Fruit fly (Drosophila melanogaster) whole organism, embryonic: ENCODE results near the gene vari.

Experiments
- Abd-B ChIP-seq: fragments of 200-800 bp; sonication (Bioruptor generic); optimal IDR thresholded peaks from 2 replicates; lab custom pipeline; 2018; ENCODE audit warnings: missing biosample characterization, mild to moderate bottlenecking, missing genetic modification characterization, moderate library complexity
- Adf1 ChIP-seq: fragments of 200-800 bp; sonication (Bioruptor generic); IDR thresholded peaks from 2 replicates; pipeline ENCODE4 v1.3.6; 2022; ENCODE audit warnings: missing biosample characterization, missing genetic modification characterization
- CG10209 ChIP-seq: fragments of 200-800 bp; sonication (Bioruptor generic); optimal IDR thresholded peaks from 3 replicates; lab custom pipeline; 2017; ENCODE audit warnings: missing biosample characterization, mild to moderate bottlenecking, missing genetic modification characterization, missing genetic modification reagents
- CG11695 ChIP-seq: fragments of 200-800 bp; sonication (Bioruptor generic); IDR thresholded peaks from 3 replicates; pipeline ENCODE4 v1.3.6; 2022; ENCODE audit warnings: missing biosample characterization, missing genetic modification characterization
- CG12942 ChIP-seq: fragments of 200-800 bp; sonication (Bioruptor generic); optimal IDR thresholded peaks from 3 replicates; lab custom pipeline; 2016; ENCODE audit warnings: missing biosample characterization, missing genetic modification characterization
- CG13296 ChIP-seq: fragments of 200-800 bp; sonication (Bioruptor generic); optimal IDR thresholded peaks from 3 replicates; lab custom pipeline; 2018; ENCODE audit warnings: missing biosample characterization, mild to moderate bottlenecking, missing genetic modification characterization
- CG13775 ChIP-seq: fragments of 200-800 bp; sonication (Bioruptor generic); optimal IDR thresholded peaks from 3 replicates; lab custom pipeline; 2017; ENCODE audit warnings: missing biosample characterization, mild to moderate bottlenecking, missing genetic modification characterization
- CG16779 ChIP-seq: fragments of 200-800 bp; sonication (Bioruptor generic); IDR thresholded peaks from 2 replicates; pipeline ENCODE4 v1.3.6; 2022; ENCODE audit warnings: missing biosample characterization, missing genetic modification characterization
- CG18599 ChIP-seq: fragments of 200-800 bp; sonication (Bioruptor generic); optimal IDR thresholded peaks from 3 replicates; lab custom pipeline; 2017; ENCODE audit warnings: missing biosample characterization, missing genetic modification characterization, mild to moderate bottlenecking, moderate library complexity, missing genetic modification reagents
- CG30403 ChIP-seq: fragments of 200-800 bp; sonication (Bioruptor generic); optimal IDR thresholded peaks from 3 replicates; lab custom pipeline; 2016; ENCODE audit warnings: missing biosample characterization, missing genetic modification characterization
- CG32532 ChIP-seq: fragments of 200-800 bp; sonication (Bioruptor generic); IDR thresholded peaks from 2 replicates; pipeline ENCODE4 v1.3.6; 2022; ENCODE audit warnings: missing biosample characterization, missing genetic modification characterization
- CG32767 ChIP-seq: fragments of 200-800 bp; sonication (Bioruptor generic); IDR thresholded peaks from 2 replicates; pipeline ENCODE4 v1.3.6; 2022; ENCODE audit warnings: missing biosample characterization, missing genetic modification characterization
- CG4404 ChIP-seq: fragments of 200-800 bp; sonication (Bioruptor generic); IDR thresholded peaks from 2 replicates; pipeline ENCODE4 v1.3.6; 2022; ENCODE audit warnings: missing biosample characterization, missing genetic modification characterization
- CG5245 ChIP-seq: fragments of 200-800 bp; sonication (Bioruptor generic); optimal IDR thresholded peaks from 3 replicates; lab custom pipeline; 2016; ENCODE audit warnings: missing biosample characterization, missing genetic modification characterization
- CG8924 ChIP-seq: fragments of 200-800 bp; optimal IDR thresholded peaks from 3 replicates; lab custom pipeline; 2019; ENCODE audit warnings: missing biosample characterization, mild to moderate bottlenecking, missing genetic modification characterization, moderate library complexity
- CG9437 ChIP-seq: fragments of 200-800 bp; sonication (Bioruptor generic); optimal IDR thresholded peaks from 2 replicates; lab custom pipeline; 2018; ENCODE audit warnings: missing biosample characterization, mild to moderate bottlenecking, missing genetic modification characterization
- D ChIP-seq, 2 experiments: fragments of 200-800 bp in 1 of 2; fragments of >200 bp in 1 of 2; sonication (Bioruptor generic) in 1 of 2; optimal IDR thresholded peaks; 2 replicates in 1 of 2; 3 replicates in 1 of 2; lab custom pipeline; 2017; ENCODE audit warnings: mild to moderate bottlenecking in 1 of 2, missing biosample characterization in 1 of 2, missing genetic modification characterization in 1 of 2, missing genetic modification reagents in 1 of 2
- D19A ChIP-seq: fragments of 200-800 bp; optimal IDR thresholded peaks from 3 replicates; lab custom pipeline; 2019; ENCODE audit warnings: missing biosample characterization, mild to moderate bottlenecking, missing genetic modification characterization, moderate library complexity
- D19B ChIP-seq: fragments of 200-800 bp; sonication (Bioruptor generic); optimal IDR thresholded peaks from 2 replicates; lab custom pipeline; 2017; ENCODE audit warnings: missing biosample characterization, mild to moderate bottlenecking, missing genetic modification characterization
- Deaf1 ChIP-seq: fragments of 200-800 bp; optimal IDR thresholded peaks from 3 replicates; lab custom pipeline; 2019; ENCODE audit warnings: missing biosample characterization, mild to moderate bottlenecking, missing genetic modification characterization, moderate library complexity
- E2f2 ChIP-seq: fragments of 200-800 bp; sonication (Bioruptor generic); IDR thresholded peaks from 2 replicates; pipeline ENCODE4 v1.3.6; 2022; ENCODE audit warnings: missing biosample characterization, missing genetic modification characterization
- Fer3 ChIP-seq: fragments of 200-800 bp; sonication (Bioruptor generic); optimal IDR thresholded peaks from 2 replicates; lab custom pipeline; 2018; ENCODE audit warnings: missing biosample characterization, mild to moderate bottlenecking, missing genetic modification characterization, moderate library complexity
- GATAe ChIP-seq: fragments of 200-800 bp; sonication (Bioruptor generic); conservative IDR thresholded peaks from 2 replicates; pipeline ENCODE4 v1.3.6; 2022; ENCODE audit warnings: missing biosample characterization, missing genetic modification characterization
- Hr78 ChIP-seq, 2 experiments: fragments of 200-800 bp in 1 of 2; fragments of >200 bp in 1 of 2; sonication (Bioruptor generic) in 1 of 2; optimal IDR thresholded peaks; 2 replicates each; lab custom pipeline; 2017 to 2019; ENCODE audit warnings: missing biosample characterization in 2 of 2, missing genetic modification characterization in 2 of 2, mild to moderate bottlenecking in 1 of 2, moderate library complexity in 1 of 2
- Med ChIP-seq: fragments of 200-800 bp; sonication (Bioruptor generic); peaks from one replicate; lab custom pipeline; 2016; ENCODE audit warnings: missing biosample characterization, missing genetic modification characterization, mild to moderate bottlenecking, inconsistent platforms, moderate library complexity
- Meics ChIP-seq: fragments of 200-800 bp; sonication (Bioruptor generic); optimal IDR thresholded peaks from 2 replicates; lab custom pipeline; 2017; ENCODE audit warnings: missing biosample characterization, mild to moderate bottlenecking, missing genetic modification characterization
- Rfx ChIP-seq: fragments of 200-800 bp; sonication (Bioruptor generic); IDR thresholded peaks from 2 replicates; pipeline ENCODE4 v1.3.6; 2022; ENCODE audit warnings: missing biosample characterization, missing genetic modification characterization
- Sox100B ChIP-seq: fragments of 200-800 bp; sonication (Bioruptor generic); optimal IDR thresholded peaks from 3 replicates; lab custom pipeline; 2018; ENCODE audit warnings: missing biosample characterization, mild to moderate bottlenecking, missing genetic modification characterization
- Sox102F ChIP-seq: fragments of 200-800 bp; sonication (Bioruptor generic); optimal IDR thresholded peaks from 2 replicates; lab custom pipeline; 2018; ENCODE audit warnings: missing biosample characterization, mild to moderate bottlenecking, missing genetic modification characterization, moderate library complexity
- ase ChIP-seq: fragments of 200-800 bp; sonication (Bioruptor generic); IDR thresholded peaks from 3 replicates; pipeline ENCODE4 v1.3.6; 2022; ENCODE audit warnings: missing biosample characterization, missing genetic modification characterization
- br ChIP-seq: fragments of >200 bp; optimal IDR thresholded peaks from 2 replicates; lab custom pipeline; 2017
- crc ChIP-seq: fragments of 200-800 bp; sonication (Bioruptor generic); optimal IDR thresholded peaks from 2 replicates; lab custom pipeline; 2016; ENCODE audit warnings: missing biosample characterization, missing genetic modification characterization
- cwo ChIP-seq: fragments of 200-800 bp; sonication (Bioruptor generic); optimal IDR thresholded peaks from 3 replicates; lab custom pipeline; 2017; ENCODE audit warnings: missing biosample characterization, missing genetic modification characterization, mild to moderate bottlenecking, moderate library complexity, missing genetic modification reagents
- dm ChIP-seq: fragments of 200-800 bp; sonication (Bioruptor generic); optimal IDR thresholded peaks from 3 replicates; lab custom pipeline; 2016; ENCODE audit warnings: missing biosample characterization, missing genetic modification characterization
- dmrt11E ChIP-seq: fragments of 200-800 bp; sonication (Bioruptor generic); optimal IDR thresholded peaks from 3 replicates; lab custom pipeline; 2018; ENCODE audit warnings: missing biosample characterization, mild to moderate bottlenecking, missing genetic modification characterization, moderate library complexity
- dysf ChIP-seq: fragments of 200-800 bp; sonication (Bioruptor generic); IDR thresholded peaks from 3 replicates; pipeline ENCODE4 v1.3.6; 2022; ENCODE audit warnings: missing biosample characterization, missing genetic modification characterization
- eve ChIP-seq, 2 experiments: fragments of >200 bp; optimal IDR thresholded peaks; 2 replicates each; lab custom pipeline; 2017; ENCODE audit warnings: missing biosample characterization in 2 of 2, missing genetic modification characterization in 2 of 2
- gem ChIP-seq: fragments of 200-800 bp; sonication (Bioruptor generic); optimal IDR thresholded peaks from 2 replicates; lab custom pipeline; 2019; ENCODE audit warnings: missing biosample characterization, mild to moderate bottlenecking, missing genetic modification characterization, moderate library complexity
- grau ChIP-seq: fragments of 200-800 bp; optimal IDR thresholded peaks from 3 replicates; lab custom pipeline; 2019; ENCODE audit warnings: missing biosample characterization, mild to moderate bottlenecking, missing genetic modification characterization, moderate library complexity
- hkb ChIP-seq, 2 experiments: fragments of 200-800 bp in 1 of 2; fragments of >200 bp in 1 of 2; sonication (Bioruptor generic) in 1 of 2; IDR thresholded peaks in 1 of 2; optimal IDR thresholded peaks in 1 of 2; 2 replicates each; pipeline versions ENCODE4 v1.3.6 to Lab custom; 2017 to 2022; ENCODE audit warnings: missing biosample characterization in 1 of 2, missing genetic modification characterization in 1 of 2
- jumu ChIP-seq: fragments of 200-800 bp; sonication (Bioruptor generic); optimal IDR thresholded peaks from 3 replicates; lab custom pipeline; 2016; ENCODE audit warnings: missing biosample characterization, missing genetic modification characterization
- luna ChIP-seq: fragments of 200-800 bp; sonication (Bioruptor generic); optimal IDR thresholded peaks from 2 replicates; lab custom pipeline; 2016; ENCODE audit warnings: missing biosample characterization, missing genetic modification characterization
- prd ChIP-seq, 3 experiments: fragments of >200 bp in 2 of 3; fragments of 200-800 bp in 1 of 3; sonication (Bioruptor generic) in 1 of 3; optimal IDR thresholded peaks in 2 of 3; IDR thresholded peaks in 1 of 3; 2 replicates in 2 of 3; 3 replicates in 1 of 3; pipeline versions ENCODE4 v1.3.6 to Lab custom; 2017 to 2022; ENCODE audit warnings: missing biosample characterization in 1 of 3, missing genetic modification characterization in 1 of 3
- sug ChIP-seq: fragments of 200-800 bp; optimal IDR thresholded peaks from 2 replicates; lab custom pipeline; 2019; ENCODE audit warnings: missing biosample characterization, mild to moderate bottlenecking, missing genetic modification characterization, moderate library complexity
- trem ChIP-seq: fragments of 200-800 bp; optimal IDR thresholded peaks from 3 replicates; lab custom pipeline; 2019; ENCODE audit warnings: missing biosample characterization, mild to moderate bottlenecking, missing genetic modification characterization, moderate library complexity
- unpg ChIP-seq: fragments of 200-800 bp; sonication (Bioruptor generic); optimal IDR thresholded peaks from 3 replicates; lab custom pipeline; 2018; ENCODE audit warnings: missing biosample characterization, mild to moderate bottlenecking, missing genetic modification characterization, moderate library complexity
- yki ChIP-seq: fragments of >200 bp; optimal IDR thresholded peaks from 3 replicates; lab custom pipeline; 2018
- zf30C ChIP-seq: fragments of 200-800 bp; sonication (Bioruptor generic); optimal IDR thresholded peaks from 3 replicates; lab custom pipeline; 2018; ENCODE audit warnings: missing biosample characterization, mild to moderate bottlenecking, missing genetic modification characterization

Gene vari

dm6 chr2L:20761951-20762538 is 34.8 kb downstream of the vari start (continued):
- peak; percentile 37 for TF ChIP-seq CG13775 (GFP tag; lab: Kevin White, UChicago)
- no peak for TF ChIP-seq CG4404 (GFP tag; lab: Robert Waterston, UW)
- 0 out of 2 replicates have a peak, but pooled peaks have one; percentile 25 for TF ChIP-seq Adf1
- TF ChIP-seq grau: peak; percentile 20
- peak; percentile 43 for TF ChIP-seq CG18599 (GFP tag; lab: Kevin White, UChicago)
- peak; percentile 55 for TF ChIP-seq dmrt11E (tag; lab: Kevin White, UChicago)
- peak; percentile 44 for TF ChIP-seq CG30403 (GFP tag; lab: Kevin White, UChicago)
- no peak for TF ChIP-seq CG16779 (GFP tag; lab: Robert Waterston, UW)
- TF ChIP-seq D (optimal IDR thresholded peaks at IDR 0.05; lab: Kevin White, UChicago): no peak
- peak; percentile 31 for TF ChIP-seq D (GFP tag; optimal IDR thresholded peaks at IDR 0.05; lab: Kevin White, UChicago)
- TF ChIP-seq CG12942 (GFP tag; lab: Kevin White, UChicago): peak; percentile 31
- TF ChIP-seq CG9437 (GFP tag; lab: Kevin White, UChicago): no peak
- no peak for TF ChIP-seq dm
- peak; percentile 53 for TF ChIP-seq Rfx (GFP tag; lab: Robert Waterston, UW)
- TF ChIP-seq CG10209 (GFP tag; lab: Kevin White, UChicago): peak; percentile 32
- TF ChIP-seq yki: no peak
- TF ChIP-seq hkb (optimal IDR thresholded peaks at IDR 0.05; lab: Kevin White, UChicago): no peak
- 0 out of 2 replicates have a peak, but pooled peaks have one; percentile 24 for TF ChIP-seq hkb (GFP tag; IDR thresholded peaks at IDR 0.05; lab: Robert Waterston, UW)
- TF ChIP-seq CG8924 (tag; lab: Kevin White, UChicago): peak; percentile 47
- peak; percentile 54; the same call in 1 of the 3 replicates for TF ChIP-seq dysf (GFP tag; lab: Robert Waterston, UW)
- TF ChIP-seq Deaf1 (tag; lab: Kevin White, UChicago): peak; percentile 22
- peak; percentile 54 for TF ChIP-seq unpg (GFP tag; lab: Kevin White, UChicago)
- 0 out of 3 replicates have a peak, but pooled peaks have one; percentile 47 for TF ChIP-seq ase
- peak; percentile 1 for TF ChIP-seq D19B (GFP tag; lab: Kevin White, UChicago)
- peak; percentile 44 for TF ChIP-seq trem (tag; lab: Kevin White, UChicago)
- no peak for TF ChIP-seq sug
- peak; percentile 75 for TF ChIP-seq gem (tag; lab: Kevin White, UChicago)
- TF ChIP-seq prd (optimal IDR thresholded peaks at IDR 0.05; lab: Kevin White, UChicago): no peak
- TF ChIP-seq prd (GFP tag; IDR thresholded peaks at IDR 0.05; lab: Robert Waterston, UW): peak; percentile 56; the same call in 1 of the 3 replicates
- TF ChIP-seq br (lab: Kevin White, UChicago): no peak
- TF ChIP-seq zf30C: no peak
- peak; percentile 34 for TF ChIP-seq D19A
- TF ChIP-seq luna: no peak
- no peak for TF ChIP-seq jumu (GFP tag; lab: Kevin White, UChicago)
- TF ChIP-seq cwo (GFP tag; lab: Kevin White, UChicago): peak; percentile 30
- peak; percentile 44 for TF ChIP-seq Meics (GFP tag; lab: Kevin White, UChicago)
- TF ChIP-seq GATAe (GFP tag; lab: Robert Waterston, UW): no peak
- TF ChIP-seq E2f2 (GFP tag; lab: Robert Waterston, UW): peak; percentile 19; the same call in 1 of the 2 replicates
- peak; percentile 30 for TF ChIP-seq Fer3
- peak; percentile 50; the same call in 2 of the 3 replicates for TF ChIP-seq CG11695 (GFP tag; lab: Robert Waterston, UW)
- TF ChIP-seq Med (GFP tag; lab: Kevin White, UChicago): peak; percentile 16
- TF ChIP-seq eve (GFP tag; optimal IDR thresholded peaks at IDR 0.05; lab: Kevin White, UChicago): no peak
- peak; percentile 3 for TF ChIP-seq CG13296 (GFP tag; lab: Kevin White, UChicago)
- peak; percentile 40 for TF ChIP-seq Sox100B
- TF ChIP-seq CG32532 (GFP tag; lab: Robert Waterston, UW): peak; percentile 34; the same call in 1 of the 2 replicates
- no peak for TF ChIP-seq Hr78 (GFP tag; optimal IDR thresholded peaks at IDR 0.05; lab: Kevin White, UChicago)
- peak; percentile 17 for TF ChIP-seq CG5245 (GFP tag; lab: Kevin White, UChicago)
- no peak for TF ChIP-seq crc (GFP tag; lab: Kevin White, UChicago)
- peak; percentile 74 for TF ChIP-seq Sox102F (GFP tag; lab: Kevin White, UChicago)
- peak; percentile 7 for TF ChIP-seq Abd-B (GFP tag; lab: Kevin White, UChicago)
- TF ChIP-seq CG32767 (GFP tag; lab: Robert Waterston, UW): peak; percentile 29; the same call in 1 of the 2 replicates
